Worm (Caenorhabditis elegans) whole organism, L1 larva: ENCODE measurements around the gene spp-10.

Experiments
- Y116A8C.19 ChIP-seq: sonication (generic microtip); optimal IDR thresholded peaks from 2 replicates; lab custom pipeline; 2016; ENCODE audit warnings: missing compliant biosample characterization, missing genetic modification characterization, borderline replicate concordance
- blmp-1 ChIP-seq: fragments of 150-350 bp; optimal IDR thresholded peaks from 2 replicates; lab custom pipeline; 2014; ENCODE audit warnings: missing biosample characterization, missing genetic modification characterization
- irx-1 ChIP-seq: sonication (generic microtip); optimal IDR thresholded peaks from 2 replicates; lab custom pipeline; 2016; ENCODE audit warnings: missing genetic modification characterization, missing compliant biosample characterization
- snpc-4 ChIP-seq: fragments of 150-350 bp; optimal IDR thresholded peaks from 2 replicates; lab custom pipeline; 2014; ENCODE audit warnings: missing biosample characterization, missing genetic modification characterization
- tbx-2 ChIP-seq: sonication (generic microtip); optimal IDR thresholded peaks from 2 replicates; lab custom pipeline; 2016; ENCODE audit warnings: missing genetic modification characterization, missing compliant biosample characterization

DNA sequence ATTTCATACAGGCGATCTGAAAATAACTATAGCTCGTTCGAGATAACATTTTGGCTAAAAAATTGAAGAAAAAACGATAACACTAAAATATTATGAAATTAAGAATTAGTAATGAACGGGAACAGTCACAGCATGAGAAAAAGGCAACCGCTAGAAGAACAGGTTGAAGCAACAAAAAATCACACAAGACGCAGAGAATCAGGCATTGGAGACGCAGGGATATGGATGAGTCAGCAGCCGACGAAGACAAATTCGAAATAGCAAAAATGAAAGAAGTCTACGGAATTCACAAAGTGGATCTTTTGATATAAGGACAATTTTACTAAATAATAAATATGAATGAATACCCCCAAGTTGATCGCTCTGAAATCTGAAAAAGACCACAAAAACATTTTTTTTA lies 33.6 kb downstream of the spp-10 start, which contains the start of gene tag-77:
- TF ChIP-seq snpc-4 (tag; lab: Kevin White, UChicago) (no peak), blmp-1 (tag; lab: Kevin White, UChicago) (no peak), tbx-2 (no peak), irx-1 (tag; lab: Kevin White, UChicago) (no peak), Y116A8C.19 (tag; lab: Kevin White, UChicago) (no peak)
